Fruit fly (Drosophila melanogaster): ENCODE data around the gene trv.

trv gene

DNA sequence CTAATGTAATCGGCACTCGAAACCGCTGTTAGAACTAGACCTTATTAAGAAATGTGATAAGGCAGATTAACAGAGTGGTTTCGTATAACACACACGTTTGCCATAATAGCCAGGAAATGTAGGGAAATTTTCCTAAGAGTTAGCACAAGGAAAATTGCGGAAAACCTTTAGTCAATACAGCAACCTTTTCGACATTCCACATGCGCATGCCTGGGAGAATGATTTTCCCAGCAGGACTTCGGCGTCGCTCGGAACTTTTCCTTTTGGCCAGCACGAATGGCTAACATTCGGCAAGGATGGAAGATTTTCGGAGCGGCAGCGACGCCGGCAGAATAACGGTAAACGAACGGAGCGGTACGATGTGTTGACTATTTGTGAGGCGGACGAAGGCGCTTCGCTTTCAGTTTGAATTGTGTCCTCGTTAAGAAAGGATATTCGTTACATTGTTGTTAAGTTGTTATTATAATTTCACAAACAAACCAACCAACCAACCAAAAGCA, 20.8 kb downstream of the trv start:
- TF ChIP-seq Myc (optimal IDR thresholded peaks at IDR 0.05): no peak
- TF ChIP-seq Hnf4 (GFP tag; optimal IDR thresholded peaks at IDR 0.05): no peak
- TF ChIP-seq GATAd (GFP tag; optimal IDR thresholded peaks at IDR 0.05): no peak
- TF ChIP-seq CG9705 (GFP tag; optimal IDR thresholded peaks at IDR 0.05): no peak
- TF ChIP-seq brk (GFP tag; optimal IDR thresholded peaks at IDR 0.05): no peak

DNA sequence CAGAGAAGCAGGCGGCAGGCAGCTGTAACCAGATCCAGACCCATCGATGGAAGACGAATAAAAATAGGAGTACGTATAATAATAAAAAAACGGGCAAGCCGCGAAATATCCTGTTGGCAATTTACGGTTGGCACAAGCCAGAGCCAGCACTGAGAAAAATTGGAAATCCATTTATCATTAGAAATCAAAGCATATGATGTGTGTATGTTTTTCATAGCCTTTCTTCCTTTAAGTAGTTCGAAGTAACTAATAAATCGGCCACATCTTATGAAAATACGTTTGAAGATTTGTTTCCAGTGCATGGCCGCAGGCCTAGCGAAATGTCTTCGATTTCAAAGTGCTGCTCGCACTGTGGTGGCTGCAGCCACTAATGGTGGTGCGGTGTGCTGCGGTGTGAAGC, 90.4 kb downstream of the trv start:
- no peak for TF ChIP-seq OdsH (GFP tag; optimal IDR thresholded peaks at IDR 0.05)
- TF ChIP-seq psq (GFP tag; optimal IDR thresholded peaks at IDR 0.05): no peak
- TF ChIP-seq br (GFP tag; optimal IDR thresholded peaks at IDR 0.05): no peak
- peak; percentile 19 for TF ChIP-seq h (GFP tag; optimal IDR thresholded peaks at IDR 0.05)
- TF ChIP-seq HLH106 (tag; optimal IDR thresholded peaks at IDR 0.05): peak; percentile 22
- peak; percentile 1 for TF ChIP-seq fru (GFP tag; optimal IDR thresholded peaks at IDR 0.05)
- peak; percentile 16 for TF ChIP-seq rgr (GFP tag; optimal IDR thresholded peaks at IDR 0.05)
- TF ChIP-seq Sp1 (GFP tag; optimal IDR thresholded peaks at IDR 0.05): no peak
- TF ChIP-seq sage (GFP tag; optimal IDR thresholded peaks at IDR 0.05): no peak
- TF ChIP-seq ey (GFP tag; optimal IDR thresholded peaks at IDR 0.05): peak; percentile 31
- peak in 1 of 2 experiments; percentile 12 for TF ChIP-seq foxo (GFP tag; optimal IDR thresholded peaks at IDR 0.05)

DNA sequence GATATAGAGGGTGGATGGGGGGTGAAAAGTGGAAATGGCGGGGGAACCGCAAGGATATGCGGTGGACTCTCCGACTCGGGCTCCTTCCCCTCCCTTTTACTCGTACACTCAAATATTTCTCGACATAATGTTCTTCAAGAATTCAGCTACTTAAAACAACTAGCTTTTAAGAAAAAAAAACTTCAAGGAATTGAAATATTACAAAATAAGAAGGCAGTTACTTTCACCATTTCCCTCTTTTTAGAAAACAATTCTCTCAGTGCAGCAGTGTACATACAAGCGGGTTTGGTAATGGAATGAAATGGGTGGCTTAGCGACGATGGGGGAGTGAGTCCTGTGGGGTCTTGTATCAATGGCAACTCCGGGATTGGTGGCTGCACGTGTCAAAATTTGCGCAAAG, 91.7 kb downstream of the trv start:
- TF ChIP-seq dsf (GFP tag; optimal IDR thresholded peaks at IDR 0.05; ENCODE audit: borderline replicate concordance): no peak
- peak; percentile 7 for TF ChIP-seq rgr (GFP tag; optimal IDR thresholded peaks at IDR 0.05)
- TF ChIP-seq Myc (optimal IDR thresholded peaks at IDR 0.05): no peak
- TF ChIP-seq h (GFP tag; optimal IDR thresholded peaks at IDR 0.05): peak; percentile 38
- TF ChIP-seq CG32264 (GFP tag; optimal IDR thresholded peaks at IDR 0.05): no peak
- TF ChIP-seq br (GFP tag; optimal IDR thresholded peaks at IDR 0.05): no peak
- peak; percentile 40 for TF ChIP-seq ey (GFP tag; optimal IDR thresholded peaks at IDR 0.05)
- no peak for TF ChIP-seq foxo (GFP tag; optimal IDR thresholded peaks at IDR 0.05)
- peak; percentile 19 for TF ChIP-seq HLH106 (tag; optimal IDR thresholded peaks at IDR 0.05)
- no peak for TF ChIP-seq psq (GFP tag; optimal IDR thresholded peaks at IDR 0.05)
- peak; percentile 2 for TF ChIP-seq fru (GFP tag; optimal IDR thresholded peaks at IDR 0.05)

DNA sequence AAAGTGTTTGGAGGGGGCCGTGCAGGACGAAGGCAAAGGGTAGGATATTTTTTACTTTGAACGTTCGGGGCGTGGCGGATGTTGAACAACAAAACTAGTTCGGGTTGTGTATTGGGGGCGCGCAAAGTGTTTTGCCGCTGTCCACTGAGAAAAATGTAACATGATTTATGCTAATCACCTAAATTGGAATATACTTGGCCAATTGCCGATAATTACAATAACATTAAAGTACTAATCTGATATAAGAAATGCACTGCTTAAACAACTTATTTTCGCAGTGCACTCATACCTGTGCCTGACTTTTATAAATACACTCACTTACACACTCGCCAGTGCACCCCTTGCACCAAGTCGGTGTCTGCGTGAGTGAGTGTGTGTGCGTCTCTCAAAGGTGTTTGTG, 99.8 kb downstream of the trv start:
- TF ChIP-seq CrebA (GFP tag; optimal IDR thresholded peaks at IDR 0.05; ENCODE audit: borderline replicate concordance): no peak
- TF ChIP-seq N (GFP tag; optimal IDR thresholded peaks at IDR 0.05): no peak
- TF ChIP-seq tai (GFP tag; optimal IDR thresholded peaks at IDR 0.05): no peak
- TF ChIP-seq jim (GFP tag; optimal IDR thresholded peaks at IDR 0.05): no peak
- no peak for TF ChIP-seq Myc (optimal IDR thresholded peaks at IDR 0.05)
- no peak for TF ChIP-seq OdsH (GFP tag; optimal IDR thresholded peaks at IDR 0.05)
- no peak for TF ChIP-seq dl (GFP tag; optimal IDR thresholded peaks at IDR 0.05; ENCODE audit: insufficient read depth in 1 of 2, partially characterized antibody in 2 of 2)
- no peak for TF ChIP-seq Sp1 (GFP tag; optimal IDR thresholded peaks at IDR 0.05)
- no peak for TF ChIP-seq CG9705 (GFP tag; optimal IDR thresholded peaks at IDR 0.05)

All from whole organism, wandering third instar larva.